Worm (Caenorhabditis elegans): ENCODE results near the gene rgs-4.

DNA sequence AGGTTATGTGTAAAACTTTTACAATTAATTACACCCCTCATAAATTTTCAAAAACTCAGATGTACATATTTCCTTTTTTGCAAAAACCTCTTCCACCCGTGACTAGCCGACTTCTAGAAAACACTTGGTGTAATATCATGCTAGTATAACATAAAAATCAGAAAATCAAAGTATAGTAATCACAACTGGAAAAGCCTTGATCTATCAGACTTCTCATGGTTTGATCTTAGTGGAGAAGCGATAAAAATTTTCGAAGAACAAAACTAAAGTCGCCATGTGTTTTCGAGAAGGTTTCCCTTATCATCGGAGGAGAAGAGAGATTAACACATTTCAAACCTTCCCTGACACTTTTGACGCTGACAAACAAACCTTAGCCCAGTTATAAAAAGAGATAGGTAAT lies 26.0 kb upstream of the rgs-4 start, which contains the start of gene nspe-5:
- TF ChIP-seq him-1 (tag; optimal IDR thresholded peaks at IDR 0.05), result no peak
- no peak for TF ChIP-seq dao-5 (tag; optimal IDR thresholded peaks at IDR 0.05)
- TF ChIP-seq W03F9.2 (tag; optimal IDR thresholded peaks at IDR 0.05), result no peak

Measured in whole organism, L4/young adult.